Fruit fly (Drosophila melanogaster) whole organism, embryonic: ENCODE data around the gene flfl.

Experiments
- C15 ChIP-seq: fragments of 200-800 bp; sonication (Bioruptor generic); IDR thresholded peaks from 3 replicates; pipeline ENCODE4 v1.3.6; 2022; ENCODE audit warnings: missing biosample characterization, missing genetic modification characterization
- CG10543 ChIP-seq: fragments of 200-800 bp; sonication (Bioruptor generic); optimal IDR thresholded peaks from 3 replicates; lab custom pipeline; 2017; ENCODE audit warnings: missing biosample characterization, mild to moderate bottlenecking, missing genetic modification characterization, moderate library complexity
- CG10565 ChIP-seq: fragments of 200-800 bp; sonication (Bioruptor generic); optimal IDR thresholded peaks from 3 replicates; lab custom pipeline; 2016; ENCODE audit warnings: missing biosample characterization, mild to moderate bottlenecking, missing genetic modification characterization
- CG11085 ChIP-seq: fragments of 200-800 bp; sonication (Bioruptor generic); IDR thresholded peaks from 2 replicates; pipeline ENCODE4 v1.3.6; 2022; ENCODE audit warnings: missing biosample characterization, missing genetic modification characterization
- CG11456 ChIP-seq: fragments of 200-800 bp; sonication (Bioruptor generic); IDR thresholded peaks from 3 replicates; pipeline ENCODE4 v1.3.6; 2022; ENCODE audit warnings: missing biosample characterization, missing genetic modification characterization
- CG12155 ChIP-seq: fragments of 200-800 bp; sonication (Bioruptor generic); optimal IDR thresholded peaks from 3 replicates; lab custom pipeline; 2016; ENCODE audit warnings: missing biosample characterization, missing genetic modification characterization
- CG12236 ChIP-seq: fragments of 200-800 bp; sonication (Bioruptor generic); optimal IDR thresholded peaks from 2 replicates; lab custom pipeline; 2016; ENCODE audit warnings: missing biosample characterization, missing genetic modification characterization
- CG13287 ChIP-seq: fragments of 200-800 bp; sonication (Bioruptor generic); IDR thresholded peaks from 2 replicates; pipeline ENCODE4 v1.3.6; 2022; ENCODE audit warnings: missing biosample characterization, missing genetic modification characterization; ENCODE audit not compliant: partially characterized antibody
- CG14050 ChIP-seq: fragments of 200-800 bp; sonication (Bioruptor generic); IDR thresholded peaks from 3 replicates; pipeline ENCODE4 v1.3.6; 2022; ENCODE audit warnings: missing biosample characterization, missing genetic modification characterization
- CG14710 ChIP-seq: fragments of 200-800 bp; sonication (Bioruptor generic); optimal IDR thresholded peaks from 3 replicates; lab custom pipeline; 2019; ENCODE audit warnings: missing biosample characterization, mild to moderate bottlenecking, missing genetic modification characterization, moderate library complexity
- CG1529 ChIP-seq: fragments of 200-800 bp; sonication (Bioruptor generic); optimal IDR thresholded peaks from 3 replicates; lab custom pipeline; 2018; ENCODE audit warnings: missing biosample characterization, missing genetic modification characterization
- CG1602 ChIP-seq: fragments of 200-800 bp; sonication (Bioruptor generic); optimal IDR thresholded peaks from 3 replicates; lab custom pipeline; 2016; ENCODE audit warnings: missing biosample characterization, missing genetic modification characterization
- CG1647 ChIP-seq: fragments of 200-800 bp; sonication (Bioruptor generic); optimal IDR thresholded peaks from 3 replicates; lab custom pipeline; 2016; ENCODE audit warnings: missing biosample characterization, missing genetic modification characterization
- CG17328 ChIP-seq: fragments of 200-800 bp; sonication (Bioruptor generic); IDR thresholded peaks from 2 replicates; pipeline ENCODE4 v1.3.6; 2022; ENCODE audit warnings: missing biosample characterization, missing genetic modification characterization
- CG18599 ChIP-seq: fragments of 200-800 bp; sonication (Bioruptor generic); optimal IDR thresholded peaks from 3 replicates; lab custom pipeline; 2017; ENCODE audit warnings: missing biosample characterization, missing genetic modification characterization, mild to moderate bottlenecking, moderate library complexity, missing genetic modification reagents
- CG30403 ChIP-seq: fragments of 200-800 bp; sonication (Bioruptor generic); optimal IDR thresholded peaks from 3 replicates; lab custom pipeline; 2016; ENCODE audit warnings: missing biosample characterization, missing genetic modification characterization
- CG3163 ChIP-seq: fragments of 200-800 bp; sonication (Bioruptor generic); optimal IDR thresholded peaks from 3 replicates; lab custom pipeline; 2016; ENCODE audit warnings: missing biosample characterization, missing genetic modification characterization
- CG4404 ChIP-seq: fragments of 200-800 bp; sonication (Bioruptor generic); IDR thresholded peaks from 2 replicates; pipeline ENCODE4 v1.3.6; 2022; ENCODE audit warnings: missing biosample characterization, missing genetic modification characterization
- CG4424 ChIP-seq: fragments of 200-800 bp; sonication (Bioruptor generic); optimal IDR thresholded peaks from 3 replicates; lab custom pipeline; 2016; ENCODE audit warnings: missing biosample characterization, missing genetic modification characterization
- CG8290 ChIP-seq, 3 experiments: fragments of 200-800 bp; sonication (Bioruptor generic); optimal IDR thresholded peaks; 2 replicates each; lab custom pipeline; 2016 to 2019; ENCODE audit warnings: missing biosample characterization in 3 of 3, missing genetic modification characterization in 3 of 3, mild to moderate bottlenecking in 2 of 3, moderate library complexity in 1 of 3
- CG8388 ChIP-seq: fragments of 200-800 bp; sonication (Bioruptor generic); optimal IDR thresholded peaks from 2 replicates; lab custom pipeline; 2019; ENCODE audit warnings: missing biosample characterization, mild to moderate bottlenecking, missing genetic modification characterization, moderate library complexity
- CG8944 ChIP-seq: fragments of 200-800 bp; sonication (Bioruptor generic); optimal IDR thresholded peaks from 3 replicates; lab custom pipeline; 2016; ENCODE audit warnings: missing biosample characterization, missing genetic modification characterization
- CG9727 ChIP-seq: fragments of 200-800 bp; sonication (Bioruptor generic); optimal IDR thresholded peaks from 3 replicates; lab custom pipeline; 2017; ENCODE audit warnings: missing biosample characterization, mild to moderate bottlenecking, missing genetic modification characterization
- Eip74EF ChIP-seq, 2 experiments: fragments of 200-800 bp in 1 of 2; fragments of >200 bp in 1 of 2; sonication (Bioruptor generic) in 1 of 2; optimal IDR thresholded peaks; 2 replicates each; lab custom pipeline; 2017 to 2019; ENCODE audit warnings: missing biosample characterization in 2 of 2, missing genetic modification characterization in 2 of 2, mild to moderate bottlenecking in 1 of 2, moderate library complexity in 1 of 2
- Ets65A ChIP-seq: fragments of 200-800 bp; sonication (Bioruptor generic); peaks from one replicate; lab custom pipeline; 2016; ENCODE audit warnings: missing biosample characterization, missing genetic modification characterization
- Ets97D ChIP-seq: fragments of 200-800 bp; sonication (Bioruptor generic); optimal IDR thresholded peaks from 3 replicates; lab custom pipeline; 2016; ENCODE audit warnings: missing biosample characterization, missing genetic modification characterization
- Fer2 ChIP-seq: fragments of 200-800 bp; sonication (Bioruptor generic); optimal IDR thresholded peaks from 2 replicates; lab custom pipeline; 2018; ENCODE audit warnings: missing biosample characterization, mild to moderate bottlenecking, missing genetic modification characterization, moderate library complexity
- Gug ChIP-seq: fragments of 200-800 bp; sonication (Bioruptor generic); IDR thresholded peaks from 4 replicates; pipeline ENCODE4 v1.3.6; 2022; ENCODE audit warnings: missing biosample characterization, missing genetic modification characterization
- HLH3B ChIP-seq: fragments of 200-800 bp; sonication (Bioruptor generic); IDR thresholded peaks from 2 replicates; pipeline ENCODE4 v1.3.6; 2022; ENCODE audit warnings: missing biosample characterization, missing genetic modification characterization
- Nf-YA ChIP-seq: fragments of 200-800 bp; sonication (Bioruptor generic); IDR thresholded peaks from 2 replicates; pipeline ENCODE4 v1.3.6; 2022; ENCODE audit warnings: missing biosample characterization, missing genetic modification characterization
- Oli ChIP-seq: fragments of 200-800 bp; sonication (Bioruptor generic); optimal IDR thresholded peaks from 2 replicates; lab custom pipeline; 2018; ENCODE audit warnings: missing biosample characterization, mild to moderate bottlenecking, missing genetic modification characterization, moderate library complexity
- Pdp1 ChIP-seq, 2 experiments: fragments of 200-800 bp; sonication (Bioruptor generic); optimal IDR thresholded peaks; 3 replicates each; lab custom pipeline; 2016; ENCODE audit warnings: missing biosample characterization in 2 of 2, missing genetic modification characterization in 2 of 2, mild to moderate bottlenecking in 1 of 2, moderate library complexity in 1 of 2
- Ptx1 ChIP-seq: fragments of 200-800 bp; sonication (Bioruptor generic); IDR thresholded peaks from 2 replicates; pipeline ENCODE4 v1.3.6; 2022; ENCODE audit warnings: missing biosample characterization, missing genetic modification characterization
- Rx ChIP-seq: fragments of 200-800 bp; sonication (Bioruptor generic); IDR thresholded peaks from 2 replicates; pipeline ENCODE4 v1.3.6; 2022; ENCODE audit warnings: missing biosample characterization, missing genetic modification characterization
- Xbp1 ChIP-seq: fragments of 200-800 bp; sonication (Bioruptor generic); optimal IDR thresholded peaks from 3 replicates; lab custom pipeline; 2016; ENCODE audit warnings: missing biosample characterization, mild to moderate bottlenecking, missing genetic modification characterization
- ap ChIP-seq: fragments of 200-800 bp; sonication (Bioruptor generic); IDR thresholded peaks from 2 replicates; pipeline ENCODE4 v1.3.6; 2022; ENCODE audit warnings: missing biosample characterization, missing genetic modification characterization
- ato ChIP-seq: fragments of 200-800 bp; sonication (Bioruptor generic); IDR thresholded peaks from 2 replicates; pipeline ENCODE4 v1.3.6; 2022; ENCODE audit warnings: missing biosample characterization, missing genetic modification characterization; ENCODE audit not compliant: partially characterized antibody
- exex ChIP-seq: fragments of 200-800 bp; sonication (Bioruptor generic); optimal IDR thresholded peaks from 4 replicates; lab custom pipeline; 2018; ENCODE audit warnings: missing biosample characterization, mild to moderate bottlenecking, missing genetic modification characterization, moderate library complexity
- eyg ChIP-seq: fragments of 200-800 bp; sonication (Bioruptor generic); optimal IDR thresholded peaks from 3 replicates; lab custom pipeline; 2016; ENCODE audit warnings: missing biosample characterization, missing genetic modification characterization
- gem ChIP-seq: fragments of 200-800 bp; sonication (Bioruptor generic); optimal IDR thresholded peaks from 2 replicates; lab custom pipeline; 2019; ENCODE audit warnings: missing biosample characterization, mild to moderate bottlenecking, missing genetic modification characterization, moderate library complexity
- gfzf ChIP-seq: fragments of 200-800 bp; sonication (Bioruptor generic); optimal IDR thresholded peaks from 2 replicates; lab custom pipeline; 2016; ENCODE audit warnings: missing biosample characterization, mild to moderate bottlenecking, missing genetic modification characterization, moderate library complexity
- kay ChIP-seq: fragments of 200-800 bp; sonication (Bioruptor generic); optimal IDR thresholded peaks from 2 replicates; lab custom pipeline; 2016; ENCODE audit warnings: missing biosample characterization, missing genetic modification characterization
- lmd ChIP-seq: fragments of 200-800 bp; sonication (Bioruptor generic); IDR thresholded peaks from 2 replicates; pipeline ENCODE4 v1.3.6; 2022; ENCODE audit warnings: missing biosample characterization, missing genetic modification characterization
- lov ChIP-seq, 2 experiments: fragments of 200-800 bp in 1 of 2; fragments of >200 bp in 1 of 2; sonication (Bioruptor generic) in 1 of 2; IDR thresholded peaks in 1 of 2; optimal IDR thresholded peaks in 1 of 2; 2 replicates in 1 of 2; 3 replicates in 1 of 2; pipeline versions ENCODE4 v1.3.6 to Lab custom; 2017 to 2022; ENCODE audit warnings: missing biosample characterization in 1 of 2, missing genetic modification characterization in 1 of 2
- mam ChIP-seq: fragments of 200-800 bp; sonication (Bioruptor generic); optimal IDR thresholded peaks from 3 replicates; lab custom pipeline; 2016; ENCODE audit warnings: missing biosample characterization, missing genetic modification characterization
- onecut ChIP-seq: fragments of 200-800 bp; sonication (Bioruptor generic); IDR thresholded peaks from 2 replicates; pipeline ENCODE4 v1.3.6; 2022; ENCODE audit warnings: missing biosample characterization, missing genetic modification characterization
- sens ChIP-seq: fragments of 200-800 bp; sonication (Bioruptor generic); peaks from one replicate; lab custom pipeline; 2016; ENCODE audit warnings: missing biosample characterization, missing genetic modification characterization
- shn ChIP-seq: fragments of 200-800 bp; sonication (Bioruptor generic); optimal IDR thresholded peaks from 3 replicates; lab custom pipeline; 2016; ENCODE audit warnings: missing biosample characterization, missing genetic modification characterization
- slbo ChIP-seq: fragments of 200-800 bp; sonication (Bioruptor generic); IDR thresholded peaks from 2 replicates; pipeline ENCODE4 v1.3.6; 2022; ENCODE audit warnings: missing biosample characterization, missing genetic modification characterization
- unc-4 ChIP-seq: fragments of 200-800 bp; sonication (Bioruptor generic); IDR thresholded peaks from 2 replicates; pipeline ENCODE4 v1.3.6; 2022; ENCODE audit warnings: missing biosample characterization, missing genetic modification characterization; ENCODE audit not compliant: partially characterized antibody

flfl gene

DNA sequence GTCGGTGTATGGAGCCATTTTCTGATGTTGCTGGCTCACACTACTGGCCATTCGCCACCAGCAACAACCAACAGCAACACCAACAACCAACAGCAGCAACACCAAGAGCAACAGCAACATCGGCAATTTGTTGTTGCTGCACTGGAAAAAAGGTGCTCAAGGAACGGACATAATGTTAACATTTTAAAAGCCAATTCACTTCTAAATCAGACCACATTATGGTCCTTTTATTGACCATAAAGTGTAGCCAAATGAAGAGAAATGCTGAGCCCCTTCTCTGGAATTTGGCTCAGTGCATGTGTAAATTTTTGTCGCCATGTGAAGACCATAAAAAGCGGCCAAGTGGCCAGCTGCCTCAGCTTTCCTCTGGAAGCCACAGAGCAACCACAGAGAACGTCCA lies 33.1 kb downstream of the flfl start:
- TF ChIP-seq shn (GFP tag; lab: Kevin White, UChicago) (no peak), unc-4 (GFP tag; lab: Robert Waterston, UW) (no peak), CG8290 (GFP tag; optimal IDR thresholded peaks at IDR 0.05; lab: Kevin White, UChicago) (no peak), CG8290 (tag; optimal IDR thresholded peaks at IDR 0.05; lab: Kevin White, UChicago) (peak in 1 of 2 experiments; percentile 1), Oli (tag; lab: Kevin White, UChicago) (peak; percentile 11), CG1647 (GFP tag; lab: Kevin White, UChicago) (peak; percentile 32), HLH3B (GFP tag; lab: Robert Waterston, UW) (peak; percentile 60), CG1602 (GFP tag; lab: Kevin White, UChicago) (no peak), Pdp1 (GFP tag; optimal IDR thresholded peaks at IDR 0.05; lab: Kevin White, UChicago) (peak; percentile 12 to 64), Eip74EF (GFP tag; optimal IDR thresholded peaks at IDR 0.05; lab: Kevin White, UChicago) (peak in 1 of 2 experiments; percentile 17), CG14050 (GFP tag; lab: Robert Waterston, UW) (peak; percentile 35; the same call in 1 of the 3 replicates), lmd (GFP tag; lab: Robert Waterston, UW) (peak; percentile 34; the same call in 1 of the 2 replicates), CG9727 (GFP tag; lab: Kevin White, UChicago) (no peak), CG4404 (no peak), eyg (GFP tag; lab: Kevin White, UChicago) (peak; percentile 48), sens (GFP tag; lab: Kevin White, UChicago) (peak; percentile 77), CG4424 (GFP tag; lab: Kevin White, UChicago) (no peak), CG12155 (GFP tag; lab: Kevin White, UChicago) (no peak), Rx (GFP tag; lab: Robert Waterston, UW) (peak; percentile 23; the same call in 1 of the 2 replicates), kay (GFP tag; lab: Kevin White, UChicago) (peak; percentile 50), Ets65A (no peak), Xbp1 (no peak), onecut (0 out of 2 replicates have a peak, but pooled peaks have one; percentile 9), CG10565 (GFP tag; lab: Kevin White, UChicago) (no peak), CG10543 (GFP tag; lab: Kevin White, UChicago) (no peak), lov (optimal IDR thresholded peaks at IDR 0.05; lab: Kevin White, UChicago) (no peak), lov (GFP tag; IDR thresholded peaks at IDR 0.05; lab: Robert Waterston, UW) (no peak), CG8944 (GFP tag; lab: Kevin White, UChicago) (no peak), C15 (GFP tag; lab: Robert Waterston, UW) (no peak), gfzf (GFP tag; lab: Kevin White, UChicago) (no peak), mam (GFP tag; lab: Kevin White, UChicago) (no peak), Gug (GFP tag; lab: Robert Waterston, UW) (peak; percentile 15; the same call in 1 of the 4 replicates), CG3163 (GFP tag; lab: Kevin White, UChicago) (no peak), Fer2 (tag; lab: Kevin White, UChicago) (no peak), CG30403 (GFP tag; lab: Kevin White, UChicago) (peak; percentile 51), CG8388 (GFP tag; lab: Kevin White, UChicago) (peak; percentile 35), ato (no peak), CG18599 (GFP tag; lab: Kevin White, UChicago) (no peak), CG17328 (peak; percentile 60), CG14710 (no peak), Ptx1 (GFP tag; lab: Robert Waterston, UW) (peak; percentile 63), slbo (GFP tag; lab: Robert Waterston, UW) (peak; percentile 29; the same call in 1 of the 2 replicates), CG11456 (GFP tag; lab: Robert Waterston, UW) (no peak), CG12236 (GFP tag; lab: Kevin White, UChicago) (no peak), CG1529 (GFP tag; lab: Kevin White, UChicago) (no peak), Ets97D (GFP tag; lab: Kevin White, UChicago) (peak; percentile 7), Nf-YA (GFP tag; lab: Robert Waterston, UW) (peak; percentile 46; the same call in 1 of the 2 replicates), exex (tag; lab: Kevin White, UChicago) (no peak), ap (GFP tag; lab: Robert Waterston, UW) (peak; percentile 17; the same call in 1 of the 2 replicates), CG11085 (GFP tag; lab: Robert Waterston, UW) (no peak), gem (tag; lab: Kevin White, UChicago) (peak; percentile 59), CG13287 (GFP tag; lab: Robert Waterston, UW) (no peak)
